Worm (Caenorhabditis elegans): ENCODE data around the gene T10H9.8.

The T10H9.8 gene

ce11 chrV:6652051-6652450 lies at the start of gene T10H9.8:
T10H9.8 (plus strand) TSS chrV:6652351.
- no peak for TF ChIP-seq unc-62 (GFP tag; optimal IDR thresholded peaks at IDR 0.05)

- no peak for TF ChIP-seq unc-62 (GFP tag; optimal IDR thresholded peaks at IDR 0.05)
Observed at ce11 chrV:6602556-6603062, 49.5 kb upstream of the T10H9.8 start, which contains the start of gene ZK1055.6. ZK1055.6 (minus strand) TSS chrV:6602606.

ce11 chrV:6605275-6605674 lies 46.9 kb upstream of the T10H9.8 start, which contains the start of gene ZK1055.7:
ZK1055.7 (minus strand) TSS chrV:6605375.
- no peak for TF ChIP-seq unc-62 (GFP tag; optimal IDR thresholded peaks at IDR 0.05)

ce11 chrV:6606197-6606596 lies 46.0 kb upstream of the T10H9.8 start:
- no peak for TF ChIP-seq unc-62 (GFP tag; optimal IDR thresholded peaks at IDR 0.05)

ce11 chrV:6611058-6611457 lies 41.1 kb upstream of the T10H9.8 start, which contains the start of gene gon-14:
gon-14 (minus strand) TSS chrV:6611158.
- no peak for TF ChIP-seq unc-62 (GFP tag; optimal IDR thresholded peaks at IDR 0.05)

ce11 chrV:6611504-6611903 lies 40.6 kb upstream of the T10H9.8 start:
- no peak for TF ChIP-seq unc-62 (GFP tag; optimal IDR thresholded peaks at IDR 0.05)

- TF ChIP-seq unc-62 (GFP tag; optimal IDR thresholded peaks at IDR 0.05) = no peak
Observed at ce11 chrV:6614152-6614734, 37.9 kb upstream of the T10H9.8 start, which contains the start of gene cpr-4. cpr-4 (plus strand) TSS chrV:6614674.

ce11 chrV:6614968-6615367 lies 37.2 kb upstream of the T10H9.8 start:
- no peak for TF ChIP-seq unc-62 (GFP tag; optimal IDR thresholded peaks at IDR 0.05)

ce11 chrV:6616294-6616693 lies 35.9 kb upstream of the T10H9.8 start:
- TF ChIP-seq unc-62 (GFP tag; optimal IDR thresholded peaks at IDR 0.05) = no peak

ce11 chrV:6620809-6621208 lies 31.3 kb upstream of the T10H9.8 start:
- TF ChIP-seq unc-62 (GFP tag; optimal IDR thresholded peaks at IDR 0.05) = no peak

ce11 chrV:6621894-6622293 lies 30.3 kb upstream of the T10H9.8 start, which contains the start of gene nhr-37:
nhr-37 (plus strand) TSS chrV:6622194.
- no peak for TF ChIP-seq unc-62 (GFP tag; optimal IDR thresholded peaks at IDR 0.05)

- no peak for TF ChIP-seq unc-62 (GFP tag; optimal IDR thresholded peaks at IDR 0.05)
Observed at ce11 chrV:6626244-6626643, 25.9 kb upstream of the T10H9.8 start, which contains the start of gene ppt-1. ppt-1 (minus strand) TSS chrV:6626344.

ce11 chrV:6630769-6631168 lies 21.4 kb upstream of the T10H9.8 start:
- no peak for TF ChIP-seq unc-62 (GFP tag; optimal IDR thresholded peaks at IDR 0.05)

- TF ChIP-seq unc-62 (GFP tag; optimal IDR thresholded peaks at IDR 0.05) = no peak
Observed at ce11 chrV:6631866-6632265, 20.3 kb upstream of the T10H9.8 start.

- no peak for TF ChIP-seq unc-62 (GFP tag; optimal IDR thresholded peaks at IDR 0.05)
Observed at ce11 chrV:6632925-6633324, 19.2 kb upstream of the T10H9.8 start, which contains the start of gene scd-2. scd-2 (plus strand) TSS chrV:6633225.

ce11 chrV:6645810-6646209 lies 6.3 kb upstream of the T10H9.8 start:
- TF ChIP-seq unc-62 (GFP tag; optimal IDR thresholded peaks at IDR 0.05) = no peak

- no peak for TF ChIP-seq unc-62 (GFP tag; optimal IDR thresholded peaks at IDR 0.05)
Observed at ce11 chrV:6649317-6649716, 2.8 kb upstream of the T10H9.8 start, which contains the start of gene T10H9.1. T10H9.1 (plus strand) TSS chrV:6649617.

Data from whole organism, dauer.